Worm (Caenorhabditis elegans) whole organism, L4 larva: ENCODE data around the gene skr-6.
A peak's percentile ranks its signal among the peaks of the same experiment; 100 is the strongest.

Source experiments
- D1046.2 ChIP-seq: fragments of 200-800 bp; sonication (Bioruptor generic); IDR thresholded peaks from 2 replicates; pipeline ENCODE4 v1.3.6; 2022; ENCODE audit warnings: missing genetic modification characterization, missing compliant biosample characterization
- F10B5.3 ChIP-seq: sonication (generic microtip); optimal IDR thresholded peaks from 2 replicates; lab custom pipeline; 2016; ENCODE audit warnings: mild to moderate bottlenecking, missing genetic modification characterization, missing compliant biosample characterization
- R02D3.7 ChIP-seq: fragments of 150-350 bp; sonication (generic microtip); optimal IDR thresholded peaks from 3 replicates; lab custom pipeline; 2014; ENCODE audit warnings: missing biosample characterization, missing genetic modification characterization
- Y5F2A.4 ChIP-seq: fragments of 200-800 bp; sonication (Bioruptor generic); optimal IDR thresholded peaks from 2 replicates; lab custom pipeline; 2018; ENCODE audit warnings: mild to moderate bottlenecking, missing genetic modification characterization, missing compliant biosample characterization
- Y75B8A.6 ChIP-seq: fragments of 200-800 bp; sonication (Bioruptor generic); IDR thresholded peaks from 2 replicates; pipeline ENCODE4 v1.3.6; 2022; ENCODE audit warnings: missing genetic modification reagents, missing genetic modification characterization, missing compliant biosample characterization
- ZK546.5 ChIP-seq, 2 experiments: sonication (generic microtip); optimal IDR thresholded peaks; 2 replicates each; lab custom pipeline; 2017; ENCODE audit warnings: missing biosample characterization in 2 of 2, missing genetic modification characterization in 2 of 2
- aha-1 ChIP-seq: fragments of 150-350 bp; peaks from one replicate; lab custom pipeline; 2014; ENCODE audit warnings: missing biosample characterization, missing genetic modification characterization
- arid-1 ChIP-seq: fragments of 200-800 bp; sonication (Bioruptor generic); conservative IDR thresholded peaks from 2 replicates; pipeline ENCODE4 v1.3.6; 2022; ENCODE audit warnings: missing genetic modification reagents, missing genetic modification characterization, missing compliant biosample characterization
- ceh-20 ChIP-seq: fragments of 200-800 bp; sonication (Bioruptor generic); IDR thresholded peaks from 2 replicates; pipeline ENCODE4 v1.3.6; 2022; ENCODE audit warnings: missing genetic modification reagents, missing genetic modification characterization, missing compliant biosample characterization
- ceh-28 ChIP-seq: fragments of 150-350 bp; optimal IDR thresholded peaks from 2 replicates; lab custom pipeline; 2014; ENCODE audit warnings: missing biosample characterization, missing genetic modification reagents, missing genetic modification characterization
- ceh-44 ChIP-seq: fragments of 200-800 bp; sonication (Bioruptor generic); IDR thresholded peaks from 2 replicates; pipeline ENCODE4 v1.3.6; 2022; ENCODE audit warnings: missing genetic modification reagents, missing genetic modification characterization, missing compliant biosample characterization
- ceh-62 ChIP-seq: sonication (generic microtip); optimal IDR thresholded peaks from 2 replicates; lab custom pipeline; 2017; ENCODE audit warnings: missing biosample characterization, missing genetic modification characterization
- ceh-82 ChIP-seq: sonication (generic microtip); optimal IDR thresholded peaks from 2 replicates; lab custom pipeline; 2017; ENCODE audit warnings: missing biosample characterization, missing genetic modification characterization
- ces-1 ChIP-seq: fragments of 150-350 bp; sonication (generic microtip); optimal IDR thresholded peaks from 4 replicates; lab custom pipeline; 2014; ENCODE audit warnings: missing biosample characterization, missing genetic modification reagents, missing genetic modification characterization
- daf-16 ChIP-seq, 3 experiments: sonication (generic microtip); optimal IDR thresholded peaks; 2 replicates each; lab custom pipeline; 2016 to 2017; ENCODE audit warnings: missing genetic modification characterization in 3 of 3, missing genetic modification reagents in 3 of 3, mild to moderate bottlenecking in 2 of 3, missing compliant biosample characterization in 2 of 3, missing biosample characterization in 1 of 3, moderate library complexity in 1 of 3
- daf-19 ChIP-seq: fragments of 200-800 bp; sonication (Bioruptor generic); conservative IDR thresholded peaks from 2 replicates; pipeline ENCODE4 v1.3.6; 2022; ENCODE audit warnings: missing genetic modification characterization, missing compliant biosample characterization
- daf-8 ChIP-seq: fragments of 200-800 bp; sonication (Bioruptor generic); IDR thresholded peaks from 2 replicates; pipeline ENCODE4 v1.3.6; 2022; ENCODE audit warnings: missing genetic modification characterization, missing compliant biosample characterization
- dmd-6 ChIP-seq: fragments of 200-800 bp; sonication (Bioruptor generic); IDR thresholded peaks from 2 replicates; pipeline ENCODE4 v1.3.6; 2022; ENCODE audit warnings: missing genetic modification reagents, missing genetic modification characterization, missing compliant biosample characterization
- dmd-9 ChIP-seq: fragments of 200-800 bp; sonication (Bioruptor generic); IDR thresholded peaks from 2 replicates; pipeline ENCODE4 v1.3.6; 2022; ENCODE audit warnings: missing genetic modification reagents, missing genetic modification characterization, missing compliant biosample characterization
- dve-1 ChIP-seq: sonication (generic microtip); optimal IDR thresholded peaks from 2 replicates; lab custom pipeline; 2017; ENCODE audit warnings: antibody characterized with exemption, mild to moderate bottlenecking, missing genetic modification characterization, missing compliant biosample characterization; ENCODE audit not compliant: insufficient read depth
- egl-43 ChIP-seq: fragments of 200-800 bp; sonication (Bioruptor generic); IDR thresholded peaks from 2 replicates; pipeline ENCODE4 v1.3.6; 2022; ENCODE audit warnings: missing genetic modification reagents, missing genetic modification characterization, missing compliant biosample characterization
- fos-1 ChIP-seq: fragments of 150-350 bp; optimal IDR thresholded peaks from 2 replicates; lab custom pipeline; 2014; ENCODE audit warnings: missing biosample characterization, missing genetic modification characterization
- hif-1 ChIP-seq, 2 experiments: sonication (generic microtip); optimal IDR thresholded peaks; 2 replicates each; lab custom pipeline; 2016 to 2017; ENCODE audit warnings: missing compliant biosample characterization in 2 of 2, missing genetic modification characterization in 2 of 2, missing genetic modification reagents in 2 of 2, missing genotype in 2 of 2, mild to moderate bottlenecking in 1 of 2
- hlh-11 ChIP-seq: fragments of 200-800 bp; sonication (Bioruptor generic); optimal IDR thresholded peaks from 2 replicates; lab custom pipeline; 2018; ENCODE audit warnings: mild to moderate bottlenecking, missing genetic modification characterization, missing compliant biosample characterization
- hmg-1.1 ChIP-seq: fragments of 200-800 bp; sonication (Bioruptor generic); IDR thresholded peaks from 2 replicates; pipeline ENCODE4 v1.3.6; 2022; ENCODE audit warnings: missing genetic modification reagents, missing genetic modification characterization, missing compliant biosample characterization
- lin-1 ChIP-seq: fragments of 200-800 bp; sonication (Bioruptor generic); IDR thresholded peaks from 2 replicates; pipeline ENCODE4 v1.3.6; 2022; ENCODE audit warnings: missing genetic modification reagents, missing genetic modification characterization, missing compliant biosample characterization
- lin-38 ChIP-seq: fragments of 200-800 bp; sonication (Bioruptor generic); IDR thresholded peaks from 2 replicates; pipeline ENCODE4 v1.3.6; 2022; ENCODE audit warnings: missing genetic modification reagents, missing genetic modification characterization, missing compliant biosample characterization
- lir-3 ChIP-seq: sonication (generic microtip); optimal IDR thresholded peaks from 2 replicates; lab custom pipeline; 2016; ENCODE audit warnings: mild to moderate bottlenecking, missing genetic modification characterization, missing compliant biosample characterization
- nhr-111 ChIP-seq: fragments of 200-800 bp; sonication (Bioruptor generic); optimal IDR thresholded peaks from 2 replicates; lab custom pipeline; 2018; ENCODE audit warnings: mild to moderate bottlenecking, missing genetic modification characterization, missing compliant biosample characterization
- nhr-237 ChIP-seq: sonication (generic microtip); optimal IDR thresholded peaks from 2 replicates; lab custom pipeline; 2017; ENCODE audit warnings: missing biosample characterization, missing genetic modification characterization
- nhr-25 ChIP-seq: sonication (generic microtip); optimal IDR thresholded peaks from 2 replicates; lab custom pipeline; 2017; ENCODE audit warnings: missing genetic modification characterization, mild to moderate bottlenecking, missing compliant biosample characterization, antibody characterized with exemption, moderate library complexity, borderline replicate concordance; ENCODE audit not compliant: insufficient read depth
- nhr-28 ChIP-seq: fragments of 150-350 bp; optimal IDR thresholded peaks from 2 replicates; lab custom pipeline; 2014; ENCODE audit warnings: missing biosample characterization, missing genetic modification characterization
- nhr-42 ChIP-seq: fragments of 200-800 bp; sonication (Bioruptor generic); IDR thresholded peaks from 2 replicates; pipeline ENCODE4 v1.3.6; 2022; ENCODE audit warnings: missing genetic modification characterization, missing compliant biosample characterization
- nhr-6 ChIP-seq: fragments of 150-350 bp; optimal IDR thresholded peaks from 2 replicates; lab custom pipeline; 2014; ENCODE audit warnings: missing biosample characterization, missing genetic modification characterization
- php-3 ChIP-seq: fragments of 200-800 bp; sonication (Bioruptor generic); IDR thresholded peaks from 2 replicates; pipeline ENCODE4 v1.3.6; 2022; ENCODE audit warnings: missing genetic modification reagents, missing genetic modification characterization, missing compliant biosample characterization
- snpc-1.2 ChIP-seq: fragments of 200-800 bp; sonication (Bioruptor generic); IDR thresholded peaks from 2 replicates; pipeline ENCODE4 v1.3.6; 2022; ENCODE audit warnings: missing genetic modification reagents, missing genetic modification characterization, missing compliant biosample characterization
- unc-130 ChIP-seq: sonication (generic microtip); optimal IDR thresholded peaks from 2 replicates; lab custom pipeline; 2016; ENCODE audit warnings: missing genetic modification reagents, missing genetic modification characterization, missing compliant biosample characterization
- unc-62 ChIP-seq, 3 experiments: fragments of 150-350 bp in 1 of 3; sonication (generic microtip); optimal IDR thresholded peaks in 2 of 3; peaks in 1 of 3; 1 replicate in 1 of 3; 2 replicates in 2 of 3; lab custom pipeline; 2014 to 2017; ENCODE audit warnings: missing biosample characterization in 3 of 3, missing genetic modification characterization in 3 of 3, missing genetic modification reagents in 3 of 3, missing genotype in 1 of 3
- zfp-3 ChIP-seq: fragments of 200-800 bp; sonication (Bioruptor generic); conservative IDR thresholded peaks from 2 replicates; pipeline ENCODE4 v1.3.6; 2022; ENCODE audit warnings: missing genetic modification reagents, missing genetic modification characterization, missing compliant biosample characterization
- zip-11 ChIP-seq: fragments of 200-800 bp; sonication (Bioruptor generic); IDR thresholded peaks from 2 replicates; pipeline ENCODE4 v1.3.6; 2022; ENCODE audit warnings: missing genetic modification characterization, missing compliant biosample characterization
- ztf-11 ChIP-seq: fragments of 150-350 bp; optimal IDR thresholded peaks from 2 replicates; lab custom pipeline; 2014; ENCODE audit warnings: missing biosample characterization, missing genetic modification characterization

Gene skr-6

ce11 chrV:18270403-18270802 lies 618 bp upstream of the skr-6 start, which contains the start of gene Y37H2C.4:
Gene Y37H2C.4, plus strand, starts transcription at chrV:18270703.
- TF ChIP-seq snpc-1.2 (GFP tag; lab: Robert Waterston, UW) (no peak), hif-1 (tag; optimal IDR thresholded peaks at IDR 0.05; lab: Kevin White, UChicago) (no peak), Y5F2A.4 (GFP tag; lab: Kevin White, UChicago) (no peak), ztf-11 (tag; lab: Kevin White, UChicago) (no peak), nhr-28 (tag; lab: Kevin White, UChicago) (no peak), egl-43 (GFP tag; lab: Robert Waterston, UW) (no peak), ceh-62 (tag; lab: Kevin White, UChicago) (no peak), hmg-1.1 (no peak), F10B5.3 (tag; lab: Kevin White, UChicago) (no peak), unc-130 (GFP tag; lab: Kevin White, UChicago) (no peak), ceh-82 (no peak), D1046.2 (no peak), arid-1 (no peak)

- TF ChIP-seq dve-1 (no peak), unc-62 (GFP tag; optimal IDR thresholded peaks at IDR 0.05 in 1 of 2; lab: Kevin White, UChicago) (peak in 1 of 2 experiments; percentile 55), unc-62 (tag; optimal IDR thresholded peaks at IDR 0.05; lab: Kevin White, UChicago) (no peak), F10B5.3 (tag; lab: Kevin White, UChicago) (no peak), nhr-42 (GFP tag; lab: Robert Waterston, UW) (no peak)
These were observed 1.0 kb downstream of the skr-6 start, which contains the start of gene fbxa-213 for ce11 chrV:18268744-18269143. Gene fbxa-213, minus strand, starts transcription at chrV:18268844.

ce11 chrV:18266238-18266637 lies 3.5 kb downstream of the skr-6 start, which contains the start of gene R10E8.6:
Gene R10E8.6, minus strand, starts transcription at chrV:18266391.
- TF ChIP-seq ZK546.5 (tag; optimal IDR thresholded peaks at IDR 0.05; lab: Kevin White, UChicago) (no peak), php-3 (peak; percentile 93), dve-1 (peak; percentile 57), nhr-28 (tag; lab: Kevin White, UChicago) (peak; percentile 35), Y5F2A.4 (GFP tag; lab: Kevin White, UChicago) (no peak), hlh-11 (tag; lab: Kevin White, UChicago) (peak; percentile 63), lin-38 (no peak), aha-1 (tag; lab: Kevin White, UChicago) (peak; percentile 79), daf-16 (GFP tag; optimal IDR thresholded peaks at IDR 0.05; lab: Kevin White, UChicago) (no peak), daf-16 (tag; optimal IDR thresholded peaks at IDR 0.05; lab: Kevin White, UChicago) (peak; percentile 33), dmd-6 (peak; percentile 45), daf-8 (GFP tag; lab: Robert Waterston, UW) (no peak)

ce11 chrV:18265514-18265913 lies 4.3 kb downstream of the skr-6 start:
- TF ChIP-seq nhr-6 (no peak), lir-3 (tag; lab: Kevin White, UChicago) (no peak), aha-1 (tag; lab: Kevin White, UChicago) (peak; percentile 91), nhr-237 (tag; lab: Kevin White, UChicago) (no peak), fos-1 (tag; lab: Kevin White, UChicago) (no peak), hlh-11 (tag; lab: Kevin White, UChicago) (no peak), zip-11 (no peak), daf-19 (GFP tag; lab: Robert Waterston, UW) (no peak)
- TF ChIP-seq, all 104 proteins: peak for 1

ce11 chrV:18254483-18254882 lies 15.3 kb downstream of the skr-6 start, which contains the start of gene R10E8.5:
Gene R10E8.5, plus strand, starts transcription at chrV:18254783.
- TF ChIP-seq ces-1 (GFP tag; lab: Kevin White, UChicago) (no peak), daf-16 (GFP tag; optimal IDR thresholded peaks at IDR 0.05; lab: Kevin White, UChicago) (no peak), daf-16 (tag; optimal IDR thresholded peaks at IDR 0.05; lab: Kevin White, UChicago) (no peak), nhr-25 (tag; lab: Kevin White, UChicago) (no peak), zip-11 (no peak), Y75B8A.6 (no peak), zfp-3 (GFP tag; lab: Robert Waterston, UW) (no peak), ceh-44 (no peak), lin-1 (GFP tag; lab: Robert Waterston, UW) (no peak), dmd-9 (GFP tag; lab: Robert Waterston, UW) (no peak), nhr-111 (GFP tag; lab: Kevin White, UChicago) (no peak), ceh-20 (GFP tag; lab: Robert Waterston, UW) (no peak), ceh-28 (no peak), php-3 (no peak), R02D3.7 (tag; lab: Kevin White, UChicago) (no peak)
